Worm (Caenorhabditis elegans): ENCODE results near the gene lge-1.

lge-1 gene

ce11 chrX:10976447-10977196 is 10.3 kb downstream of the lge-1 start:
- TF ChIP-seq ceh-31 (tag; optimal IDR thresholded peaks at IDR 0.05): no peak
- TF ChIP-seq lin-11 (tag; optimal IDR thresholded peaks at IDR 0.05): no peak
- TF ChIP-seq nhr-11 (tag; optimal IDR thresholded peaks at IDR 0.05): no peak
- TF ChIP-seq pqm-1 (tag; optimal IDR thresholded peaks at IDR 0.05): no peak
- no peak for TF ChIP-seq sox-2 (GFP tag; IDR thresholded peaks at IDR 0.05)
- TF ChIP-seq elt-4 (tag; optimal IDR thresholded peaks at IDR 0.05): no peak
- TF ChIP-seq ceh-9 (tag; optimal IDR thresholded peaks at IDR 0.05): no peak

- TF ChIP-seq T23F11.4 (GFP tag; optimal IDR thresholded peaks at IDR 0.05) (no peak), pag-3 (tag; optimal IDR thresholded peaks at IDR 0.05; ENCODE audit: borderline replicate concordance) (no peak), odd-2 (tag; optimal IDR thresholded peaks at IDR 0.05) (no peak), ceh-19 (GFP tag; optimal IDR thresholded peaks at IDR 0.05) (no peak), ceh-34 (tag; optimal IDR thresholded peaks at IDR 0.05) (no peak)
These were observed 12.8 kb downstream of the lge-1 start, which contains the start of gene pxn-2 for ce11 chrX:10979186-10979585. TSS of gene pxn-2 (minus strand) at chrX:10979286.

- TF ChIP-seq pha-4 (tag; optimal IDR thresholded peaks at IDR 0.05) (no peak), K09A11.1 (tag; optimal IDR thresholded peaks at IDR 0.05; ENCODE audit: insufficient read depth) (no peak), pros-1 (tag; optimal IDR thresholded peaks at IDR 0.05) (no peak), ceh-22 (tag; optimal IDR thresholded peaks at IDR 0.05) (no peak)
These were observed 15.0 kb downstream of the lge-1 start for ce11 chrX:10981374-10981773.

- no peak for TF ChIP-seq odd-2 (tag; optimal IDR thresholded peaks at IDR 0.05)
- no peak for TF ChIP-seq pha-4 (tag; optimal IDR thresholded peaks at IDR 0.05)
- no peak for TF ChIP-seq fkh-6 (tag; optimal IDR thresholded peaks at IDR 0.05)
- TF ChIP-seq tbx-7 (tag; optimal IDR thresholded peaks at IDR 0.05): no peak
- no peak for TF ChIP-seq pat-9 (tag; optimal IDR thresholded peaks at IDR 0.05)
- TF ChIP-seq fax-1 (tag; optimal IDR thresholded peaks at IDR 0.05): no peak
- TF ChIP-seq ama-1 (optimal IDR thresholded peaks at IDR 0.05): no peak
- no peak for TF ChIP-seq ceh-2 (tag; optimal IDR thresholded peaks at IDR 0.05)
- TF ChIP-seq pros-1 (tag; optimal IDR thresholded peaks at IDR 0.05): no peak
- no peak for TF ChIP-seq C38D4.7 (GFP tag; optimal IDR thresholded peaks at IDR 0.05)
- TF ChIP-seq ceh-22 (tag; optimal IDR thresholded peaks at IDR 0.05): no peak
- no peak for TF ChIP-seq syd-9 (tag; optimal IDR thresholded peaks at IDR 0.05)
- TF ChIP-seq pqm-1 (tag; optimal IDR thresholded peaks at IDR 0.05): no peak
- no peak for TF ChIP-seq unc-3 (GFP tag; conservative IDR thresholded peaks at IDR 0.05)
- TF ChIP-seq unc-3 (tag; optimal IDR thresholded peaks at IDR 0.05): no peak
- TF ChIP-seq pax-1 (tag; optimal IDR thresholded peaks at IDR 0.05): no peak
- no peak for TF ChIP-seq ceh-31 (tag; optimal IDR thresholded peaks at IDR 0.05)
These were observed 15.7 kb downstream of the lge-1 start, which contains the start of gene ver-4 for ce11 chrX:10982051-10982450. TSS of gene ver-4 (plus strand) at chrX:10982351.

ce11 chrX:10989286-10989685 is 22.9 kb downstream of the lge-1 start:
- no peak for TF ChIP-seq ceh-18 (tag; optimal IDR thresholded peaks at IDR 0.05)

- no peak for TF ChIP-seq ceh-18 (tag; optimal IDR thresholded peaks at IDR 0.05)
- no peak for TF ChIP-seq ceh-14 (tag; optimal IDR thresholded peaks at IDR 0.05)
- peak; percentile 69 for TF ChIP-seq tbx-2 (tag; optimal IDR thresholded peaks at IDR 0.05)
- peak; percentile 52 for TF ChIP-seq sdc-2 (tag; optimal IDR thresholded peaks at IDR 0.05)
- peak; percentile 23 for TF ChIP-seq nfya-1 (tag; optimal IDR thresholded peaks at IDR 0.05)
- peak; percentile 78 for TF ChIP-seq ref-2 (tag; optimal IDR thresholded peaks at IDR 0.05)
- no peak for TF ChIP-seq pax-1 (tag; optimal IDR thresholded peaks at IDR 0.05)
- TF ChIP-seq dmd-4 (tag; optimal IDR thresholded peaks at IDR 0.05; ENCODE audit: borderline replicate concordance): no peak
- no peak for TF ChIP-seq K02D7.2 (tag; optimal IDR thresholded peaks at IDR 0.05)
- TF ChIP-seq fax-1 (tag; optimal IDR thresholded peaks at IDR 0.05): no peak
- no peak for TF ChIP-seq mec-3 (tag; optimal IDR thresholded peaks at IDR 0.05; ENCODE audit: borderline replicate concordance)
- no peak for TF ChIP-seq che-1 (tag; optimal IDR thresholded peaks at IDR 0.05)
- TF ChIP-seq sox-2 (GFP tag; IDR thresholded peaks at IDR 0.05): peak; percentile 67
- TF ChIP-seq ttx-3 (tag; optimal IDR thresholded peaks at IDR 0.05): no peak
- no peak for TF ChIP-seq pat-9 (tag; optimal IDR thresholded peaks at IDR 0.05)
- TF ChIP-seq madf-2 (tag; optimal IDR thresholded peaks at IDR 0.05): no peak
- peak; percentile 40 for TF ChIP-seq ceh-2 (tag; optimal IDR thresholded peaks at IDR 0.05)
- TF ChIP-seq unc-86 (tag; optimal IDR thresholded peaks at IDR 0.05): no peak
- no peak for TF ChIP-seq T23F11.4 (GFP tag; optimal IDR thresholded peaks at IDR 0.05)
- no peak for TF ChIP-seq hlh-15 (tag; optimal IDR thresholded peaks at IDR 0.05)
These were observed 24.0 kb downstream of the lge-1 start for ce11 chrX:10990159-10990854.

All from whole organism, late embryonic.